Worm (Caenorhabditis elegans) whole organism, early embryonic: Measurements from ENCODE around the gene arrd-10.

ENCODE experiments used
- B0310.2 ChIP-seq: sonication (generic microtip); optimal IDR thresholded peaks from 2 replicates; lab custom pipeline; 2016; ENCODE audit warnings: mild to moderate bottlenecking, missing genetic modification characterization, missing compliant biosample characterization
- F13C5.2 ChIP-seq: sonication (generic microtip); optimal IDR thresholded peaks from 2 replicates; lab custom pipeline; 2017; ENCODE audit warnings: mild to moderate bottlenecking, missing genetic modification characterization, inconsistent platforms, missing compliant biosample characterization
- aly-1 ChIP-seq: sonication (generic microtip); optimal IDR thresholded peaks from 2 replicates; lab custom pipeline; 2016; ENCODE audit warnings: missing genetic modification characterization, missing compliant biosample characterization
- ama-1 ChIP-seq: fragments of 150-350 bp; optimal IDR thresholded peaks from 2 replicates; lab custom pipeline; 2014
- ceh-13 ChIP-seq: fragments of 200-800 bp; sonication (Bioruptor generic); optimal IDR thresholded peaks from 2 replicates; lab custom pipeline; 2018; ENCODE audit warnings: mild to moderate bottlenecking, missing genetic modification characterization, missing compliant biosample characterization
- ceh-36 ChIP-seq: sonication (generic microtip); optimal IDR thresholded peaks from 2 replicates; lab custom pipeline; 2016; ENCODE audit warnings: missing genetic modification characterization, inconsistent platforms, missing compliant biosample characterization
- ets-7 ChIP-seq: sonication (generic microtip); optimal IDR thresholded peaks from 2 replicates; lab custom pipeline; 2016; ENCODE audit warnings: missing genotype, missing genetic modification characterization, missing compliant biosample characterization
- flt-1 ChIP-seq: fragments of 200-800 bp; sonication (Bioruptor generic); IDR thresholded peaks from 2 replicates; pipeline ENCODE4 v1.3.6; 2022; ENCODE audit warnings: missing genetic modification characterization, missing compliant biosample characterization
- hmbx-1 ChIP-seq: sonication (generic microtip); optimal IDR thresholded peaks from 2 replicates; lab custom pipeline; 2016; ENCODE audit warnings: mild to moderate bottlenecking, missing genetic modification characterization, missing compliant biosample characterization
- hmg-4 ChIP-seq: fragments of 200-800 bp; sonication (Bioruptor generic); optimal IDR thresholded peaks from 2 replicates; lab custom pipeline; 2018; ENCODE audit warnings: mild to moderate bottlenecking, missing genetic modification characterization, missing compliant biosample characterization
- hnd-1 ChIP-seq: sonication (generic microtip); optimal IDR thresholded peaks from 2 replicates; lab custom pipeline; 2016; ENCODE audit warnings: missing genetic modification characterization, missing compliant biosample characterization
- pes-1 ChIP-seq: fragments of 200-800 bp; sonication (Bioruptor generic); IDR thresholded peaks from 2 replicates; pipeline ENCODE4 v1.3.6; 2022; ENCODE audit warnings: missing genetic modification reagents, missing genetic modification characterization, missing compliant biosample characterization
- scrt-1 ChIP-seq: fragments of 200-800 bp; sonication (Bioruptor generic); IDR thresholded peaks from 2 replicates; pipeline ENCODE4 v1.3.6; 2022; ENCODE audit warnings: missing genetic modification characterization, missing compliant biosample characterization
- sea-1 ChIP-seq: fragments of 200-800 bp; sonication (Bioruptor generic); conservative IDR thresholded peaks from 2 replicates; pipeline ENCODE4 v1.3.6; 2022; ENCODE audit warnings: missing genetic modification characterization, missing compliant biosample characterization
- tbx-11 ChIP-seq: fragments of 200-800 bp; sonication (Bioruptor generic); IDR thresholded peaks from 2 replicates; pipeline ENCODE4 v1.3.6; 2022; ENCODE audit warnings: missing genetic modification characterization, missing compliant biosample characterization
- tbx-37 ChIP-seq: fragments of 200-800 bp; sonication (Bioruptor generic); conservative IDR thresholded peaks from 2 replicates; pipeline ENCODE4 v1.3.6; 2022; ENCODE audit warnings: missing genetic modification reagents, missing genetic modification characterization, missing compliant biosample characterization
- tra-4 ChIP-seq: sonication (generic microtip); optimal IDR thresholded peaks from 2 replicates; lab custom pipeline; 2017; ENCODE audit warnings: missing genetic modification characterization, missing compliant biosample characterization

The arrd-10 gene

ce11 chrII:12991594-12991993 lies 51.7 kb downstream of the arrd-10 start:
- TF ChIP-seq hmbx-1 (tag; lab: Kevin White, UChicago) (no peak), tbx-11 (GFP tag; lab: Robert Waterston, UW) (no peak), hnd-1 (tag; lab: Kevin White, UChicago) (no peak), scrt-1 (GFP tag; lab: Robert Waterston, UW) (no peak), ceh-13 (no peak), sea-1 (GFP tag; lab: Robert Waterston, UW) (no peak), ets-7 (tag; lab: Kevin White, UChicago) (no peak), B0310.2 (tag; lab: Kevin White, UChicago) (no peak), ceh-36 (no peak), tra-4 (tag; lab: Kevin White, UChicago) (no peak), tbx-37 (no peak), ama-1 (no peak), F13C5.2 (tag; lab: Kevin White, UChicago) (no peak), hmg-4 (no peak), aly-1 (tag; lab: Kevin White, UChicago) (no peak), flt-1 (GFP tag; lab: Robert Waterston, UW) (no peak), pes-1 (GFP tag; lab: Robert Waterston, UW) (no peak)

DNA sequence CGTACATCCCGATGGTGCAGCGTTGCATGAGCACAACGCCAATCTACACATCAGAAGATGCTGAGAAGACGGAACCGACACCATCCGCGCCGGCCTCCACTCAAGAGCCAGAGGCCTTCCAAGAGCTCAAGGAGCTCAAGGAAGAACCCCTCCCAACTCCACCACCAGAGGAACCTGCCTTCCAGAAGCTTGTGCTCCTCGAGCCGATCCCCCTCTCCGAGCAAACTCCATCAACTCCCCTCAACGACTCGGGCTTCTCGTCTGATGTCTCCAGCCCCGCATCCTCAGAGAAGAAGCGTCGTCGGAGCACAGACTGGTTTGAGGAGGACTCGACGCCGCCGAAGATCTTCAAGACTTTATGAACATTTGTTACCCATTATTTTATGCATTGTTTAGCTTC lies 52.3 kb downstream of the arrd-10 start:
- no peak for TF ChIP-seq tbx-11 (GFP tag; lab: Robert Waterston, UW)
- no peak for TF ChIP-seq ceh-36
- no peak for TF ChIP-seq flt-1 (GFP tag; lab: Robert Waterston, UW)
- no peak for TF ChIP-seq scrt-1 (GFP tag; lab: Robert Waterston, UW)

ce11 chrII:12992980-12993379 lies 53.1 kb downstream of the arrd-10 start:
- TF ChIP-seq hnd-1 (tag; lab: Kevin White, UChicago) (no peak), F13C5.2 (tag; lab: Kevin White, UChicago) (no peak), ama-1 (peak; percentile 61), hmg-4 (no peak)
